Fruit fly (Drosophila melanogaster) Kc167 (cell line): Measurements from ENCODE around the gene pzg.

Experiments
- h ChIP-seq: fragments of >200 bp; optimal IDR thresholded peaks from 3 replicates; lab custom pipeline; 2018; ENCODE audit warnings: missing external identifiers
- psq ChIP-seq: fragments of >200 bp; optimal IDR thresholded peaks from 2 replicates; lab custom pipeline; 2017; ENCODE audit warnings: missing external identifiers

DNA sequence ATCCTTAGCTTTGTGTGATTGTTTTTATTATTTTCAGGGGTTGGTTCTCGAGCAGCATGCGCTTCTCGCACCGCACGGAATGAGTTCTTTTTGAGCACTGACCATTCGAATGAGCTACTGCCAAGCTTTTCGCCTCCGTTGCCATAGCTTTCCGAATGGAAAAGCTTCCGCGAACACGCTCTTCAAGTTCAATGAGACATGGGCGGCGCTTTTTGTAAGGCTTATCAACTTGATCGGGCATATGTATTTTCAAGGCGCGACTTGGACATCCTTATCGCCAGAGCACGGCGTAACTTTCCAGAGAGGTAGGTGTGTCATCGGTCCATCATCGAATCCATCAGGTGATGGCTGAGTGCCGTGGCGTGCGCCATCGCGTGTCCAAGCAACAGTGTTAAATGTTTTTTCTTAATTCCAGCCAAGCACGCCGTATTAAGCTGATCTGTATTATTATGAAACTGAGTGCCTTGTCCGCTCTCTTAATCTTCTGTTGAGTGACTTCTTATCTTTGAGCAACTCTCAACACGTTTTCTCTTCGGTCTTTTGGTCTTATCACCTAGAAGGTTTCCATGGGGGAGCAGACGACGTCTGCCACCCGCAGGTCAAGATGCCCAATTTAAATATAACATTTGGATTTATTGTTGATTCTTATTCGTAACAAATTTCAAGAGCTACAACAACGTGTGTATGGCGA, 5.9 kb upstream of the pzg start, which contains the start of gene AcCoAS:
- no peak for TF ChIP-seq h (lab: Kevin White, UChicago)
- TF ChIP-seq psq (lab: Kevin White, UChicago) = no peak
